Worm (Caenorhabditis elegans) whole organism, L1 larva: ENCODE measurements around the gene nprt-1.

ENCODE experiments used
- C16A3.4 ChIP-seq: fragments of 150-350 bp; optimal IDR thresholded peaks from 2 replicates; lab custom pipeline; 2014; ENCODE audit warnings: missing biosample characterization, missing genetic modification characterization
- C34B4.2 ChIP-seq: sonication (generic microtip); optimal IDR thresholded peaks from 2 replicates; lab custom pipeline; 2017; ENCODE audit warnings: mild to moderate bottlenecking, missing genetic modification characterization, missing compliant biosample characterization
- Y116A8C.19 ChIP-seq: sonication (generic microtip); optimal IDR thresholded peaks from 2 replicates; lab custom pipeline; 2016; ENCODE audit warnings: missing compliant biosample characterization, missing genetic modification characterization, borderline replicate concordance
- alr-1 ChIP-seq: fragments of 200-800 bp; sonication (Bioruptor generic); optimal IDR thresholded peaks from 2 replicates; lab custom pipeline; 2018; ENCODE audit warnings: borderline replicate concordance, mild to moderate bottlenecking, missing genetic modification characterization, missing compliant biosample characterization
- aly-2 ChIP-seq: fragments of 150-350 bp; optimal IDR thresholded peaks from 2 replicates; lab custom pipeline; 2014; ENCODE audit warnings: missing biosample characterization, missing genetic modification characterization
- ceh-63 ChIP-seq: fragments of 200-800 bp; sonication (Bioruptor generic); optimal IDR thresholded peaks from 2 replicates; lab custom pipeline; 2018; ENCODE audit warnings: mild to moderate bottlenecking, missing genetic modification characterization, missing compliant biosample characterization
- ceh-90 ChIP-seq: sonication (generic microtip); optimal IDR thresholded peaks from 2 replicates; lab custom pipeline; 2016; ENCODE audit warnings: missing genetic modification characterization, missing compliant biosample characterization
- dpl-1 ChIP-seq, 3 experiments: fragments of 150-350 bp in 2 of 3; sonication (generic microtip) in 1 of 3; optimal IDR thresholded peaks; 2 replicates each; lab custom pipeline; 2014 to 2017; ENCODE audit warnings: missing biosample characterization in 3 of 3, missing genetic modification characterization in 3 of 3, missing genetic modification reagents in 3 of 3
- efl-1 ChIP-seq, 4 experiments: fragments of 150-350 bp; optimal IDR thresholded peaks in 3 of 4; peaks in 1 of 4; 1 replicate in 1 of 4; 2 replicates in 3 of 4; lab custom pipeline; 2014; ENCODE audit warnings: missing biosample characterization in 2 of 4, missing genetic modification characterization in 2 of 4, missing genetic modification reagents in 2 of 4
- egl-13 ChIP-seq: sonication (generic microtip); optimal IDR thresholded peaks from 2 replicates; lab custom pipeline; 2016; ENCODE audit warnings: missing genotype, missing genetic modification reagents, missing genetic modification characterization, missing compliant biosample characterization
- egl-27 ChIP-seq, 2 experiments: fragments of 150-350 bp in 1 of 2; sonication (generic microtip); optimal IDR thresholded peaks; 3 replicates each; lab custom pipeline; 2017 to 2018; ENCODE audit warnings: missing biosample characterization in 2 of 2, missing genetic modification characterization in 2 of 2, missing genetic modification reagents in 2 of 2
- elt-2 ChIP-seq: sonication (generic microtip); optimal IDR thresholded peaks from 2 replicates; lab custom pipeline; 2016; ENCODE audit warnings: missing genetic modification characterization, mild to moderate bottlenecking, inconsistent platforms, missing compliant biosample characterization, missing genetic modification reagents
- fkh-4 ChIP-seq: sonication (generic microtip); optimal IDR thresholded peaks from 2 replicates; lab custom pipeline; 2016; ENCODE audit warnings: missing compliant biosample characterization, missing genetic modification characterization, borderline replicate concordance
- hlh-4 ChIP-seq: sonication (generic microtip); optimal IDR thresholded peaks from 2 replicates; lab custom pipeline; 2016; ENCODE audit warnings: mild to moderate bottlenecking, missing genetic modification characterization, missing compliant biosample characterization
- hpl-2 ChIP-seq: fragments of 150-350 bp; optimal IDR thresholded peaks from 2 replicates; lab custom pipeline; 2014; ENCODE audit warnings: missing biosample characterization, missing genetic modification reagents, missing genetic modification characterization
- lin-13 ChIP-seq: fragments of 150-350 bp; optimal IDR thresholded peaks from 2 replicates; lab custom pipeline; 2014; ENCODE audit warnings: missing biosample characterization, missing genetic modification reagents, missing genetic modification characterization
- lin-35 ChIP-seq, 2 experiments: fragments of 150-350 bp; optimal IDR thresholded peaks; 2 replicates each; lab custom pipeline; 2014; ENCODE audit warnings: missing biosample characterization in 2 of 2, missing genetic modification characterization in 2 of 2, missing genetic modification reagents in 2 of 2
- mab-9 ChIP-seq: fragments of 200-800 bp; sonication (Bioruptor generic); IDR thresholded peaks from 2 replicates; pipeline ENCODE4 v1.3.6; 2022; ENCODE audit warnings: missing genetic modification reagents, missing genetic modification characterization, missing compliant biosample characterization
- nhr-12 ChIP-seq: sonication (generic microtip); optimal IDR thresholded peaks from 2 replicates; lab custom pipeline; 2017; ENCODE audit warnings: missing biosample characterization, missing genetic modification characterization
- nhr-19 ChIP-seq: fragments of 200-800 bp; sonication (Bioruptor generic); conservative IDR thresholded peaks from 2 replicates; pipeline ENCODE4 v1.3.6; 2022; ENCODE audit warnings: missing genetic modification characterization, missing compliant biosample characterization
- nhr-20 ChIP-seq: sonication (generic microtip); optimal IDR thresholded peaks from 2 replicates; lab custom pipeline; 2016; ENCODE audit warnings: mild to moderate bottlenecking, missing genetic modification characterization, missing compliant biosample characterization
- nhr-28 ChIP-seq: fragments of 150-350 bp; optimal IDR thresholded peaks from 2 replicates; lab custom pipeline; 2014; ENCODE audit warnings: missing biosample characterization, missing genetic modification characterization
- nhr-77 ChIP-seq: fragments of 150-350 bp; optimal IDR thresholded peaks from 2 replicates; lab custom pipeline; 2014; ENCODE audit warnings: missing biosample characterization, missing genetic modification characterization
- nhr-84 ChIP-seq: sonication (generic microtip); optimal IDR thresholded peaks from 2 replicates; lab custom pipeline; 2017; ENCODE audit warnings: missing biosample characterization, missing genetic modification characterization
- nhr-90 ChIP-seq: sonication (generic microtip); optimal IDR thresholded peaks from 2 replicates; lab custom pipeline; 2016; ENCODE audit warnings: mild to moderate bottlenecking, missing genetic modification characterization, missing compliant biosample characterization; ENCODE audit not compliant: poor library complexity
- pag-3 ChIP-seq: sonication (generic microtip); optimal IDR thresholded peaks from 2 replicates; lab custom pipeline; 2017; ENCODE audit warnings: missing genetic modification characterization, mild to moderate bottlenecking, missing compliant biosample characterization, antibody characterized with exemption, borderline replicate concordance; ENCODE audit not compliant: insufficient read depth
- rnt-1 ChIP-seq: sonication (generic microtip); optimal IDR thresholded peaks from 2 replicates; lab custom pipeline; 2016; ENCODE audit warnings: mild to moderate bottlenecking, missing genetic modification characterization, moderate library complexity, missing compliant biosample characterization
- snpc-4 ChIP-seq: fragments of 150-350 bp; optimal IDR thresholded peaks from 2 replicates; lab custom pipeline; 2014; ENCODE audit warnings: missing biosample characterization, missing genetic modification characterization
- snu-23 ChIP-seq: sonication (generic microtip); optimal IDR thresholded peaks from 2 replicates; lab custom pipeline; 2016; ENCODE audit warnings: missing genetic modification characterization, missing compliant biosample characterization
- sptf-1 ChIP-seq: fragments of 150-350 bp; optimal IDR thresholded peaks from 2 replicates; lab custom pipeline; 2014; ENCODE audit warnings: missing biosample characterization, missing genetic modification characterization
- unc-130 ChIP-seq: fragments of 150-350 bp; optimal IDR thresholded peaks from 2 replicates; lab custom pipeline; 2017; ENCODE audit warnings: missing biosample characterization, missing genetic modification characterization, inconsistent platforms
- unc-30 ChIP-seq: sonication (generic microtip); optimal IDR thresholded peaks from 2 replicates; lab custom pipeline; 2017; ENCODE audit warnings: missing biosample characterization, missing genetic modification characterization
- xbp-1 ChIP-seq: sonication (generic microtip); optimal IDR thresholded peaks from 2 replicates; lab custom pipeline; 2016; ENCODE audit warnings: missing genetic modification characterization, missing compliant biosample characterization
- zag-1 ChIP-seq: fragments of 150-350 bp; optimal IDR thresholded peaks from 2 replicates; lab custom pipeline; 2014; ENCODE audit warnings: missing biosample characterization, missing genetic modification characterization
- ztf-4 ChIP-seq: fragments of 150-350 bp; optimal IDR thresholded peaks from 2 replicates; lab custom pipeline; 2014; ENCODE audit warnings: missing biosample characterization, missing genetic modification characterization

nprt-1 gene

ce11 chrIV:2928409-2928808, 38.2 kb upstream of the nprt-1 start, which contains the start of gene manf-1 (continued):
- TF ChIP-seq lin-13 (GFP tag; lab: Kevin White, UChicago) (peak; percentile 69), unc-30 (tag; lab: Kevin White, UChicago) (no peak), hlh-4 (tag; lab: Kevin White, UChicago) (no peak), snu-23 (peak; percentile 82), unc-130 (tag; lab: Kevin White, UChicago) (peak; percentile 39), nhr-77 (tag; lab: Kevin White, UChicago) (peak; percentile 47), nhr-20 (tag; lab: Kevin White, UChicago) (peak; percentile 69), dpl-1 (GFP tag; optimal IDR thresholded peaks at IDR 0.05; lab: Kevin White, UChicago) (peak; percentile 69 to 79 (median 78)), rnt-1 (tag; lab: Kevin White, UChicago) (peak; percentile 84), lin-35 (GFP tag; optimal IDR thresholded peaks at IDR 0.05; lab: Kevin White, UChicago) (peak; percentile 79 to 84), Y116A8C.19 (tag; lab: Kevin White, UChicago) (no peak), pag-3 (tag; lab: Kevin White, UChicago) (no peak), zag-1 (tag; lab: Kevin White, UChicago) (no peak), C16A3.4 (tag; lab: Kevin White, UChicago) (peak; percentile 55), sptf-1 (tag; lab: Kevin White, UChicago) (no peak), ceh-90 (tag; lab: Kevin White, UChicago) (peak; percentile 41), ztf-4 (tag; lab: Kevin White, UChicago) (no peak), nhr-90 (tag; lab: Kevin White, UChicago) (peak; percentile 71), nhr-19 (GFP tag; lab: Robert Waterston, UW) (peak; percentile 74), egl-13 (tag; lab: Kevin White, UChicago) (no peak), nhr-12 (no peak), ceh-63 (no peak), aly-2 (tag; lab: Kevin White, UChicago) (peak; percentile 31), elt-2 (tag; lab: Kevin White, UChicago) (no peak), mab-9 (GFP tag; lab: Robert Waterston, UW) (no peak), efl-1 (optimal IDR thresholded peaks at IDR 0.05; lab: Kevin White, UChicago) (peak; percentile 76 to 84), efl-1 (GFP tag; optimal IDR thresholded peaks at IDR 0.05 in 1 of 2; lab: Kevin White, UChicago) (peak; percentile 79 to 97), xbp-1 (peak; percentile 99), hpl-2 (GFP tag; lab: Kevin White, UChicago) (no peak), nhr-28 (tag; lab: Kevin White, UChicago) (no peak), fkh-4 (tag; lab: Kevin White, UChicago) (no peak)
- TF ChIP-seq, all 84 proteins: peak for 44

DNA sequence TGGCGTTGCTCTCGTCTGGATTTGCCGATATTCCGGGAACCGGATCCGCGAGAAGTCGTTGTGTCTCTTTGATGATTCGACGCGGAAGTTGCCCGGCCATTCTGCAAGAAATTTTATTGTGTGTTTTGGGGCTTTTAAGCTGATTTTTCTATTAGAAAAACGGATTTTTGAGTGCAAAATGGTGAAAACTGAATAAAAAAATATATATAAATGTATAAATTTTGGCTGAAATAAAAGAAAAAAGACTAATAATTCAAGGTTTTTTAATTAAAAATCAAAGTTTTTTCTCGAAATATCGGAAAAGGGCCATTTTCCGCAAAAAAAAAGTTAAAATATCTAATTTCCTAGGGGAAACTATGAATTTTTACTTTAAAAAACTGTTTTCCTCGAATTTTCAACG, 35.3 kb upstream of the nprt-1 start, which contains the start of gene ubc-13:
ubc-13 (minus strand) TSS at position 101 of the 400 bp plus-strand sequence.
- TF ChIP-seq C16A3.4 (tag; lab: Kevin White, UChicago) (no peak), egl-27 (tag; optimal IDR thresholded peaks at IDR 0.05; lab: Kevin White, UChicago) (no peak), ceh-63 (no peak), snpc-4 (tag; lab: Kevin White, UChicago) (no peak), ceh-90 (tag; lab: Kevin White, UChicago) (no peak), nhr-84 (tag; lab: Kevin White, UChicago) (no peak), C34B4.2 (tag; lab: Kevin White, UChicago) (no peak), nhr-77 (tag; lab: Kevin White, UChicago) (no peak), alr-1 (tag; lab: Kevin White, UChicago) (no peak)
- TF ChIP-seq, all 84 proteins: peak for 0

ce11 chrIV:2922196-2922595, 31.9 kb upstream of the nprt-1 start, which contains the start of gene fbxc-45:
Gene fbxc-45 (minus strand): TSS chrIV:2922243.
- no peak for TF ChIP-seq C16A3.4 (tag; lab: Kevin White, UChicago)
